Fruit fly (Drosophila melanogaster): ENCODE results near the gene Ag5r.

Gene Ag5r

dm6 chrX:14749086-14749874 is 37.1 kb downstream of the Ag5r start, which contains the start of gene NetB (continued):
- TF ChIP-seq gce (GFP tag; IDR thresholded peaks at IDR 0.05) = no peak
- TF ChIP-seq ranshi (GFP tag; IDR thresholded peaks at IDR 0.05) = no peak
- TF ChIP-seq cas (GFP tag; IDR thresholded peaks at IDR 0.05) = no peak
- TF ChIP-seq Mrtf (GFP tag; IDR thresholded peaks at IDR 0.05) = no peak
- TF ChIP-seq toy (GFP tag; IDR thresholded peaks at IDR 0.05) = no peak
- no peak for TF ChIP-seq CG17328 (GFP tag; IDR thresholded peaks at IDR 0.05)
- no peak for TF ChIP-seq CG33557 (GFP tag; optimal IDR thresholded peaks at IDR 0.05)
- no peak for TF ChIP-seq Mad (GFP tag; optimal IDR thresholded peaks at IDR 0.05)
- TF ChIP-seq zfh1 (GFP tag; IDR thresholded peaks at IDR 0.05) = no peak
- TF ChIP-seq CG13894 (tag; optimal IDR thresholded peaks at IDR 0.05) = peak; percentile 58
- TF ChIP-seq CG9215 (GFP tag; IDR thresholded peaks at IDR 0.05) = no peak
- no peak for TF ChIP-seq HLH54F (GFP tag; optimal IDR thresholded peaks at IDR 0.05)
- no peak for TF ChIP-seq inv (GFP tag; IDR thresholded peaks at IDR 0.05; ENCODE audit: partially characterized antibody)
- TF ChIP-seq ttk (GFP tag; IDR thresholded peaks at IDR 0.05) = no peak
- TF ChIP-seq esg (GFP tag; conservative IDR thresholded peaks at IDR 0.05) = no peak
- TF ChIP-seq stwl (tag; optimal IDR thresholded peaks at IDR 0.05) = no peak
- no peak for TF ChIP-seq CG2889 (GFP tag; IDR thresholded peaks at IDR 0.05)
- TF ChIP-seq CG8089 (GFP tag; optimal IDR thresholded peaks at IDR 0.05) = no peak
- no peak for TF ChIP-seq Myb (GFP tag; optimal IDR thresholded peaks at IDR 0.05)
- no peak for TF ChIP-seq CG4820 (GFP tag; optimal IDR thresholded peaks at IDR 0.05)
- no peak for TF ChIP-seq Hr3 (GFP tag; optimal IDR thresholded peaks at IDR 0.05)
- no peak for TF ChIP-seq kni (GFP tag; optimal IDR thresholded peaks at IDR 0.05)
- TF ChIP-seq CG8478 (optimal IDR thresholded peaks at IDR 0.05) = no peak
- TF ChIP-seq CG5953 (GFP tag; IDR thresholded peaks at IDR 0.05) = no peak
- TF ChIP-seq CG6765 (GFP tag; optimal IDR thresholded peaks at IDR 0.05) = no peak
- TF ChIP-seq repo (GFP tag; optimal IDR thresholded peaks at IDR 0.05) = no peak
- no peak for TF ChIP-seq grn (GFP tag; optimal IDR thresholded peaks at IDR 0.05)
- TF ChIP-seq wek (GFP tag; optimal IDR thresholded peaks at IDR 0.05) = peak; percentile 34
- peak; percentile 26; the same call in 1 of the 2 replicates for TF ChIP-seq CG13287 (GFP tag; IDR thresholded peaks at IDR 0.05; ENCODE audit: partially characterized antibody)
- TF ChIP-seq vnd (GFP tag; IDR thresholded peaks at IDR 0.05; ENCODE audit: partially characterized antibody) = no peak
- TF ChIP-seq CG6689 (GFP tag; IDR thresholded peaks at IDR 0.05) = no peak
- peak; percentile 9 for TF ChIP-seq HLHmδ (GFP tag; optimal IDR thresholded peaks at IDR 0.05)
- TF ChIP-seq CG31224 (GFP tag; IDR thresholded peaks at IDR 0.05) = no peak
- TF ChIP-seq Dp (GFP tag; optimal IDR thresholded peaks at IDR 0.05) = no peak
- TF ChIP-seq CG9797 (GFP tag; optimal IDR thresholded peaks at IDR 0.05) = no peak
- TF ChIP-seq CG42726 (GFP tag; IDR thresholded peaks at IDR 0.05; ENCODE audit: partially characterized antibody) = peak; percentile 35; the same call in 1 of the 2 replicates
- peak; percentile 85; the same call in 2 of the 3 replicates for TF ChIP-seq CG2199 (GFP tag; IDR thresholded peaks at IDR 0.05)
- peak; percentile 56 for TF ChIP-seq CG1832 (GFP tag; optimal IDR thresholded peaks at IDR 0.05)
- TF ChIP-seq B-H2 (GFP tag; optimal IDR thresholded peaks at IDR 0.05) = no peak
- TF ChIP-seq CG8944 (GFP tag; optimal IDR thresholded peaks at IDR 0.05) = no peak
- TF ChIP-seq pum (GFP tag; optimal IDR thresholded peaks at IDR 0.05) = no peak
- no peak for TF ChIP-seq yki (optimal IDR thresholded peaks at IDR 0.05)
- peak; percentile 5 for TF ChIP-seq Fer1 (GFP tag; optimal IDR thresholded peaks at IDR 0.05)
- TF ChIP-seq lbe (GFP tag; optimal IDR thresholded peaks at IDR 0.05) = no peak
- TF ChIP-seq chif (GFP tag; optimal IDR thresholded peaks at IDR 0.05) = no peak
- TF ChIP-seq klu (GFP tag; IDR thresholded peaks at IDR 0.05) = no peak
- TF ChIP-seq so (GFP tag; IDR thresholded peaks at IDR 0.05) = no peak
- TF ChIP-seq CG7987 (GFP tag; optimal IDR thresholded peaks at IDR 0.05) = no peak
- no peak for TF ChIP-seq H15 (GFP tag; IDR thresholded peaks at IDR 0.05)
- TF ChIP-seq gsb (GFP tag; IDR thresholded peaks at IDR 0.05) = no peak
- TF ChIP-seq CG10654 (GFP tag; optimal IDR thresholded peaks at IDR 0.05) = no peak
- no peak for TF ChIP-seq zfh2 (GFP tag; optimal IDR thresholded peaks at IDR 0.05)
